Worm (Caenorhabditis elegans) whole organism, midembryonic: ENCODE measurements around the gene K10D11.6.

Experiments used
- T22C8.4 ChIP-seq: fragments of 200-800 bp; sonication (Bioruptor generic); IDR thresholded peaks from 2 replicates; pipeline ENCODE4 v1.3.6; 2022; ENCODE audit warnings: missing genetic modification characterization, missing compliant biosample characterization
- cog-1 ChIP-seq: sonication (generic microtip); optimal IDR thresholded peaks from 2 replicates; lab custom pipeline; 2016; ENCODE audit warnings: missing genetic modification characterization, missing compliant biosample characterization
- flt-1 ChIP-seq: fragments of 200-800 bp; sonication (Bioruptor generic); IDR thresholded peaks from 2 replicates; pipeline ENCODE4 v1.3.6; 2022; ENCODE audit warnings: missing genetic modification characterization, missing compliant biosample characterization
- klf-2 ChIP-seq: fragments of 200-800 bp; sonication (Bioruptor generic); conservative IDR thresholded peaks from 2 replicates; pipeline ENCODE4 v1.3.6; 2022; ENCODE audit warnings: missing genetic modification reagents, missing genetic modification characterization, missing compliant biosample characterization
- med-1 ChIP-seq: sonication (generic microtip); optimal IDR thresholded peaks from 2 replicates; lab custom pipeline; 2017; ENCODE audit warnings: missing genetic modification characterization, mild to moderate bottlenecking, missing compliant biosample characterization, antibody characterized with exemption, missing genetic modification reagents; ENCODE audit not compliant: insufficient read depth
- ref-1 ChIP-seq: fragments of 200-800 bp; sonication (Bioruptor generic); conservative IDR thresholded peaks from 2 replicates; pipeline ENCODE4 v1.3.6; 2022; ENCODE audit warnings: missing genetic modification reagents, missing genetic modification characterization, missing compliant biosample characterization
- tab-1 ChIP-seq: fragments of 200-800 bp; sonication (Bioruptor generic); IDR thresholded peaks from 2 replicates; pipeline ENCODE4 v1.3.6; 2022; ENCODE audit warnings: missing genetic modification characterization, missing compliant biosample characterization
- ztf-23 ChIP-seq: fragments of 200-800 bp; sonication (Bioruptor generic); IDR thresholded peaks from 2 replicates; pipeline ENCODE4 v1.3.6; 2022; ENCODE audit warnings: missing genetic modification reagents, missing genetic modification characterization, missing compliant biosample characterization
- ztf-29 ChIP-seq: fragments of 200-800 bp; sonication (Bioruptor generic); IDR thresholded peaks from 2 replicates; pipeline ENCODE4 v1.3.6; 2022; ENCODE audit warnings: missing genetic modification reagents, missing genetic modification characterization, missing compliant biosample characterization

The K10D11.6 gene

DNA sequence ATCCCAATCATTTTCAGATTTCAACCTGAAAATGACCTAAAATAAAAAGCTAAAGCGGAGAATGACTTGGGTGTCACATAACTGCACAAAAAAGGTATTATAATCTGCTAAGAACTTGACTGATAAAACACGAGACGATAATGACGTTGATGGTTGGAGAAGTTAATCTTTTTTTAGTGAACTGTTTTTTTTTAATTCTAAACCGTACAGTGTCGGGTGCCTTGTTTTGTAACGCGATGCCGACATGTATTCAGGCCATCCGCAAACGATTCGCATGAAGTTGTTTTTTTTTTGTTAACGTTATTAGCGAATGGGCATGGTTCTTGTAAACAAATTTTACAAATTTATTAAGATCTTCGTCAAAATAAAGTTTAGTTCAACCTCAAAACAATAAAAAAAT lies at the start of gene K10D11.6:
Gene K10D11.6 (minus strand): TSS at position 101 of the 400 bp plus-strand sequence.
- TF ChIP-seq ref-1 (GFP tag; lab: Robert Waterston, UW) (no peak), cog-1 (no peak), ztf-29 (GFP tag; lab: Robert Waterston, UW) (no peak), ztf-23 (GFP tag; lab: Robert Waterston, UW) (no peak), T22C8.4 (GFP tag; lab: Robert Waterston, UW) (no peak), tab-1 (GFP tag; lab: Robert Waterston, UW) (no peak), flt-1 (GFP tag; lab: Robert Waterston, UW) (no peak), med-1 (no peak), klf-2 (GFP tag; lab: Robert Waterston, UW) (no peak)

DNA sequence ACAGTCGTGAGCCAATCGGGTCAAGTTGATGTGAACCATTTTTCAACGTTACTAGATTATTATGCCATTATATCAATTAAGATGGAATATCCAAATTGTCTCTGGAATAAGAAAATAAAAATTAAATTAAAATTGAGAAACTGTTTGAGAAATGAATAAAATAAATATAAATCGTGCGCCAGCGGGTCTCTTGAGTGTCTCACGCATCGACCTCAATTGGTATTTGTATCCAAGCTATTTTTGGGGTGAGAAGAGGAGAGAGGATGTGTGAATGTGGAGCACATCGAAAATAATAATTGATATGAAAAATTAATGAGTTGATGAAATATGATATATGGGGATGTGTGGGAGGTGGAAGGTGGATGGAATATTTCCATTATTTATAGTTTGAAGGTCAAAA lies 49.6 kb upstream of the K10D11.6 start, which contains the start of gene F49E11.2:
Gene F49E11.2 (minus strand): TSS at position 101 of the 400 bp plus-strand sequence.
- TF ChIP-seq tab-1 (GFP tag; lab: Robert Waterston, UW): no peak
- no peak for TF ChIP-seq ztf-23 (GFP tag; lab: Robert Waterston, UW)
- no peak for TF ChIP-seq klf-2 (GFP tag; lab: Robert Waterston, UW)

DNA sequence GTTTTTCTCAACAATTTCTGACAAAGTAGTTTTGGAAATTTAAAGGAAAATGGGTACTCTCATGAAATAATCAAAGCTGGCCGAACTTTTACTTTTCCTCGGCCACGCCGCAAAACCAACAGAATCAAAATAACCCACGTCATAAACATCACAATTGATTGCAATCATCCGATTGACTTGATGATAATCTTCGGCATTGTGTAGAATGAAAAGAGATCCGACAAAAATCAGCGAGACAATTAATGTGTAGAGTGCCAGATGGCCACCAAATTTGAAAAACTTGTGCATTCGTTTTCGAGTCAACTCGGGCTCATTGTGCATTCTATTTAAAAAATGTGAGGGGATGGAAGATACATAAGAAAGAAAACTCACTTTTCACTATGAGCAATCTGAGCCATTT lies 47.6 kb upstream of the K10D11.6 start:
- no peak for TF ChIP-seq ztf-29 (GFP tag; lab: Robert Waterston, UW)
- peak; percentile 32; the same call in 1 of the 2 replicates for TF ChIP-seq flt-1 (GFP tag; lab: Robert Waterston, UW)

DNA sequence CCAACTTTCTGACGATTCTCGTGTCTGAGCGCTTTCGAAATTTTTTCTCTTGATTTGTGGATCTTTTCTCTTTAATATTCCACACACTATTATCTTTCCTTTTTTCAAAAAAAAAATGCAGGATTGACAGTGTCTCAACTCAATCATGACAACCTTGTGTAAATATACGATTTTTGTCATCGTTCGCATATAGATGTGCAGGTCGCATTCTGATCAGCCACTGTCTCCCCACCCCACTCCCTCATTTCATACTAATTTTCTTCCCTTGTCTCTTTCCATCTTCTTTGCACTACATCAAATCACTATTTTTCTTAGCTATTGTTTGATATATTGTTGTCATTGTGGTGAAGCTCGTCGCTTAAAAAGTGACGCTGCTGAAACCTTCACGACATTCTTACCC lies 46.0 kb upstream of the K10D11.6 start:
- TF ChIP-seq ztf-29 (GFP tag; lab: Robert Waterston, UW): no peak
- no peak for TF ChIP-seq cog-1
- TF ChIP-seq tab-1 (GFP tag; lab: Robert Waterston, UW): no peak
- no peak for TF ChIP-seq med-1
- TF ChIP-seq ztf-23 (GFP tag; lab: Robert Waterston, UW): no peak
- no peak for TF ChIP-seq T22C8.4 (GFP tag; lab: Robert Waterston, UW)
- TF ChIP-seq flt-1 (GFP tag; lab: Robert Waterston, UW): no peak
- TF ChIP-seq ref-1 (GFP tag; lab: Robert Waterston, UW): no peak
- no peak for TF ChIP-seq klf-2 (GFP tag; lab: Robert Waterston, UW)

DNA sequence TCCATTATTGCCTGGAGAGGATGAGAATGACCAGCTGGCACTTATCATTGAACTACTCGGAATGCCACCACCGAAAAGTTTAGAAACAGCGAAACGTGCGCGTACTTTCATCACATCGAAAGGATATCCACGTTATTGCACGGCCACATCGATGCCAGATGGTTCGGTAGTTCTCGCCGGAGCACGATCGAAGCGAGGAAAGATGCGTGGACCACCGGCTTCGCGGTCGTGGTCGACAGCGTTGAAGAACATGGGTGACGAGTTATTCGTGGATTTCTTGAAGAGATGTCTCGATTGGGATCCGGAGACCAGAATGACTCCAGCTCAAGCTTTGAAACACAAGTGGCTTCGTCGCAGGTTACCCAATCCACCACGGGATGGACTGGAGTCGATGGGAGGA lies 44.3 kb upstream of the K10D11.6 start:
- TF ChIP-seq tab-1 (GFP tag; lab: Robert Waterston, UW) (no peak), klf-2 (GFP tag; lab: Robert Waterston, UW) (no peak), med-1 (no peak)

DNA sequence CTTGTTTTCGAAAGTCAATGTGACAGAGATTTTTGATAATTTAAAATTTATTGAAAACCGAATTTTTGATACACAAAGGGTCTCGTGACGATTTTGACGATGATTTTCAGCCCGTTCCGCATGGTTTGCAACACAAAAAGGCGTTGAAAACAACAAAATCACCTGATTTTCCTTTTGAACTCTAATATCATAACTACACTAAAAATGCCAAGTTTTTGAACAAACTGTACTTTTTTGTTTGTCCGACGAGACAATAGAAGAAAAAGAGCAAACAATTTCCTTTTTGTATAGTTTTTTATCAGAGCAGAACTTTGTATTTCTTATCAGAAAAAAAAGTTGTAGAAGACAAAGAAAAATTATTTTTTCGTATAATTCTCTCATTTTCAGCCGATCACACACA lies 42.9 kb upstream of the K10D11.6 start:
- TF ChIP-seq ref-1 (GFP tag; lab: Robert Waterston, UW) (no peak), med-1 (no peak), tab-1 (GFP tag; lab: Robert Waterston, UW) (no peak), cog-1 (no peak), ztf-23 (GFP tag; lab: Robert Waterston, UW) (no peak), T22C8.4 (GFP tag; lab: Robert Waterston, UW) (no peak), ztf-29 (GFP tag; lab: Robert Waterston, UW) (no peak), flt-1 (GFP tag; lab: Robert Waterston, UW) (no peak), klf-2 (GFP tag; lab: Robert Waterston, UW) (no peak)

DNA sequence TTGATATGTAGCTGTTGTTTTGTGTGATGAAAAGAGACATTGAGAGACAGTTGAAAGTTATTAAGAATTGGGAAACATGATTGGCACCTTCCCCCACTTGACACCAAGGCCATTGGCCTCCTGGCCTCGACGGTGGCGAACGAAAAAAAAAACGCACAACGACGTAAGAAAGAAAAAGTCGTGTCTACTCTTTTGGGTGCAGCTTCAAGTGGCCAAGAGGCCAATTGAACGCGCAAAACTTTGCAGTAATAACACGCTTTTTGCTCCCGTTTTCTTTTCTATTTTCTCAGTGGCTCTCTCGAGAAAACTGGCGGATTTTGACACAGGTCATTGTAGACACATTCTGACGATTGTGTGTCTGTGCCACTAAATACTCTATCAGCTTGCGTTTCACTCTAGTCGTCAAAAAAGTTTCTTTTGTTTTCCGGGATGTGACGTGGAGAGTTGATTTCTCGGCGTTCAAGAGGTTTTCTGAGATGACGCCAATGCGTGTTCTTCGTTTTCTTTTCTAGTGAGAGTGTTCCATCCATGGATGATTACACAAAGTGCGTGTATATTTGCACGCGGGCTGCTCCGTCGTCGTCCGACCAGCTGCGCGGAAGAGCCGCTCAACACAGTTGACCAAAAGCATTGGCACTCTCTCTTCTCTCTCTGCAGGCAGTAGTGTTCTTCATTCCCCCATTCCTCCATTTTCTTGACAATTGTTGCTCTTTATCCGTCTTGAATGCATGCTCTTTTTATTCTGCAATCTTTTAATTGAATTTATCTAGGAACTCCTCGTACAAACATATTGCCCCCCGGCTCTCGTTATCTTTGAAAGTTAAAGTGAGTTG lies 41.4 kb upstream of the K10D11.6 start:
- no peak for TF ChIP-seq med-1
- peak; percentile 20 for TF ChIP-seq cog-1
- 0 out of 2 replicates have a peak, but pooled peaks have one; percentile 63 for TF ChIP-seq tab-1 (GFP tag; lab: Robert Waterston, UW)
- no peak for TF ChIP-seq flt-1 (GFP tag; lab: Robert Waterston, UW)
- TF ChIP-seq T22C8.4 (GFP tag; lab: Robert Waterston, UW): no peak
- no peak; the same call in 1 of the 2 replicates for TF ChIP-seq klf-2 (GFP tag; lab: Robert Waterston, UW)
- TF ChIP-seq ztf-23 (GFP tag; lab: Robert Waterston, UW): no peak
- no peak for TF ChIP-seq ztf-29 (GFP tag; lab: Robert Waterston, UW)

DNA sequence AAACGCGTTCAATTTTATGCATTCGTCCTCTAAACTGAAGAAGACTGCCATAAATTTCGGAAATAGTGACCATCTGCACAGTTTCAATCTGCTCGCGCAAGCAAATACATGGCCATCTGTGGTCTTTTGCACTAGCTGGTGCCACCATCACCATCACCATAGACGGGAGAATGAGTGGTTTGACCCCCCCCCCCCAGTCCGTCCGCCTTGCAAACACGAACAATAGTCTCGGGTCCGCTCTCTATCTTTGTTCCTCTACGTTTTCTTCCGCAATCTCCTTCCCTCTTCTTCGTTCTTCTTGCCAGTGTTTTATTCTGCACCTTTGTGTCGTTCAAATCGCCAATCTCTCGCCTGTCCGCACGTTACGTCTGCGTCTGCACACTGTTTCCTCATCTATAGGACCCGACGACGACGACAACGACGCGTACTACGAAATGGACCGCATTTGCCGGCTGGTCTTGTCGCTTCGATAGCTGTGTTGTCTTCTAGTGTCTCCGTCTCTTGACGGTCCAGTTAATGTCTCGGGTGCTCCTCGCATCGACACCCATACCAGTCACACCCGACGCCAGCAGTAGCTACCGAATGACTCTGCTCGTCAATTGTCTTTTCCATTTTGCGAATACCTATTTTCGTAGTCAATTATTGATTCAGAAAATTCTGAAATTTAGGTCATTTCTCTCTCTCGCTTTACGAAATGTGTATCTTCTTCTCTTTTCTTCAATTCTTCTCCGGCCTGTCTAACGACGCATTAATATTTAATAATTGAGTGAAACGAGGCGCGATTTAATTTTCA lies 40.6 kb upstream of the K10D11.6 start:
- TF ChIP-seq flt-1 (GFP tag; lab: Robert Waterston, UW) (0 out of 2 replicates have a peak, but pooled peaks have one; percentile 3), ztf-29 (GFP tag; lab: Robert Waterston, UW) (no peak), cog-1 (peak; percentile 46), med-1 (no peak), ref-1 (GFP tag; lab: Robert Waterston, UW) (no peak), T22C8.4 (GFP tag; lab: Robert Waterston, UW) (no peak), ztf-23 (GFP tag; lab: Robert Waterston, UW) (no peak; the same call in 1 of the 2 replicates), tab-1 (GFP tag; lab: Robert Waterston, UW) (0 out of 2 replicates have a peak, but pooled peaks have one; percentile 49)
